Fruit fly (Drosophila melanogaster) whole organism: ENCODE results near the gene mRpL44.

Experiments
- Dll ChIP-seq: fragments of >200 bp; optimal IDR thresholded peaks from 2 replicates; lab custom pipeline; 2017
- EcR ChIP-seq, 2 experiments: fragments of >200 bp; optimal IDR thresholded peaks; 2 replicates each; lab custom pipeline; 2017; ENCODE audit warnings: missing biosample characterization in 2 of 2, missing genetic modification characterization in 2 of 2, missing genetic modification reagents in 2 of 2
- pan ChIP-seq: fragments of >200 bp; optimal IDR thresholded peaks from 2 replicates; lab custom pipeline; 2017
- psq ChIP-seq: fragments of >200 bp; optimal IDR thresholded peaks from 2 replicates; lab custom pipeline; 2017
- usp ChIP-seq: fragments of >200 bp; optimal IDR thresholded peaks from 2 replicates; lab custom pipeline; 2017; ENCODE audit warnings: missing biosample characterization, missing genetic modification characterization, mixed read lengths

DNA sequence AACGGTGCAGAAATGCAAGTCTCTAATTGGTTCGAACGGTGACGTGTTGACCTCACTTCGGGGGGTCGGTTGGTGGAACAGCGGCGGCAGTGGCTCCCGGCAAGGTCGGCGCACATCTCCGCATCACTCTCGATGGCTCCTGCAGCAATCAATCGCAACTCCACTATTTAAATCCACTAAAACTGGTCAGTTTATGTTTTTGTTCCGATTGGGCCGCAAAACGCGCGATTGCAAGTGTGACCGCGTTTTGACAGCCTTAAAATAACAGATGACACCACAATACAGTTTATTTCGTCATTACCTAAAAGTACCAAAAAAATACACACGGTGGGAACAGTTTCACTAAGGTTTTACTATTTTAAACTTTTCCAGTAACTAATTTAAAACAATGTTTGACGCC lies 6.0 kb downstream of the mRpL44 start, which contains the start of gene PEK:
- no peak for TF ChIP-seq pan
- TF ChIP-seq Dll = no peak
- no peak for TF ChIP-seq psq (lab: Kevin White, UChicago)
- no peak for TF ChIP-seq usp (GFP tag; lab: Kevin White, UChicago)
- no peak for TF ChIP-seq EcR (GFP tag; optimal IDR thresholded peaks at IDR 0.05; lab: Kevin White, UChicago)
